Worm (Caenorhabditis elegans) whole organism, midembryonic: ENCODE results near the gene F16G10.1.

ENCODE experiments used
- T22C8.4 ChIP-seq: fragments of 200-800 bp; sonication (Bioruptor generic); IDR thresholded peaks from 2 replicates; pipeline ENCODE4 v1.3.6; 2022; ENCODE audit warnings: missing genetic modification characterization, missing compliant biosample characterization
- cog-1 ChIP-seq: sonication (generic microtip); optimal IDR thresholded peaks from 2 replicates; lab custom pipeline; 2016; ENCODE audit warnings: missing genetic modification characterization, missing compliant biosample characterization
- ztf-29 ChIP-seq: fragments of 200-800 bp; sonication (Bioruptor generic); IDR thresholded peaks from 2 replicates; pipeline ENCODE4 v1.3.6; 2022; ENCODE audit warnings: missing genetic modification reagents, missing genetic modification characterization, missing compliant biosample characterization

ce11 chrII:2398884-2399283 is 5.2 kb upstream of the F16G10.1 start, which contains the start of gene F16G10.14:
- TF ChIP-seq ztf-29 (GFP tag; lab: Robert Waterston, UW) (no peak), T22C8.4 (GFP tag; lab: Robert Waterston, UW) (no peak), cog-1 (no peak)
